Fruit fly (Drosophila melanogaster) whole organism, embryonic: ENCODE results near the gene CG7377.
A peak's percentile ranks its signal among the peaks of the same experiment; 100 is the strongest.

Source experiments
- ATbp ChIP-seq: fragments of 200-800 bp; sonication (Bioruptor generic); optimal IDR thresholded peaks from 2 replicates; lab custom pipeline; 2017; ENCODE audit warnings: missing biosample characterization, mild to moderate bottlenecking, missing genetic modification characterization, missing genetic modification reagents
- CG1024 ChIP-seq: fragments of 200-800 bp; sonication (Bioruptor generic); IDR thresholded peaks from 2 replicates; pipeline ENCODE4 v1.3.6; 2022; ENCODE audit warnings: missing biosample characterization, missing genetic modification characterization
- CG11093 ChIP-seq: fragments of 200-800 bp; sonication (Bioruptor generic); IDR thresholded peaks from 3 replicates; pipeline ENCODE4 v1.3.6; 2022; ENCODE audit warnings: missing biosample characterization, missing genetic modification characterization
- CG11723 ChIP-seq: fragments of 200-800 bp; sonication (Bioruptor generic); optimal IDR thresholded peaks from 2 replicates; lab custom pipeline; 2017; ENCODE audit warnings: missing biosample characterization, mild to moderate bottlenecking, missing genetic modification characterization
- CG12155 ChIP-seq: fragments of 200-800 bp; sonication (Bioruptor generic); optimal IDR thresholded peaks from 3 replicates; lab custom pipeline; 2016; ENCODE audit warnings: missing biosample characterization, missing genetic modification characterization
- CG15011 ChIP-seq: fragments of 200-800 bp; sonication (Bioruptor generic); optimal IDR thresholded peaks from 3 replicates; lab custom pipeline; 2018; ENCODE audit warnings: missing biosample characterization, mild to moderate bottlenecking, missing genetic modification characterization
- CG15601 ChIP-seq: fragments of 200-800 bp; sonication (Bioruptor generic); optimal IDR thresholded peaks from 3 replicates; lab custom pipeline; 2019; ENCODE audit warnings: missing biosample characterization, mild to moderate bottlenecking, missing genetic modification characterization, moderate library complexity
- CG17186 ChIP-seq: fragments of 200-800 bp; sonication (Bioruptor generic); optimal IDR thresholded peaks from 3 replicates; lab custom pipeline; 2017; ENCODE audit warnings: missing biosample characterization, missing genetic modification reagents, missing genetic modification characterization
- CG17359 ChIP-seq: fragments of 200-800 bp; sonication (Bioruptor generic); optimal IDR thresholded peaks from 3 replicates; lab custom pipeline; 2018; ENCODE audit warnings: missing biosample characterization, mild to moderate bottlenecking, missing genetic modification characterization, moderate library complexity
- CG2202 ChIP-seq: fragments of 200-800 bp; sonication (Bioruptor generic); optimal IDR thresholded peaks from 2 replicates; lab custom pipeline; 2018; ENCODE audit warnings: missing biosample characterization, mild to moderate bottlenecking, missing genetic modification characterization
- CG3407 ChIP-seq: fragments of 200-800 bp; sonication (Bioruptor generic); optimal IDR thresholded peaks from 2 replicates; lab custom pipeline; 2018; ENCODE audit warnings: missing biosample characterization, mild to moderate bottlenecking, missing genetic modification characterization
- CG3726 ChIP-seq: fragments of 200-800 bp; sonication (Bioruptor generic); IDR thresholded peaks from 3 replicates; pipeline ENCODE4, ENCODE4 v1.3.6; 2022; ENCODE audit warnings: missing biosample characterization, missing genetic modification characterization
- CG3995 ChIP-seq: fragments of 200-800 bp; sonication (Bioruptor generic); optimal IDR thresholded peaks from 3 replicates; lab custom pipeline; 2016; ENCODE audit warnings: missing biosample characterization, missing genetic modification characterization
- CG42726 ChIP-seq: fragments of 200-800 bp; sonication (Bioruptor generic); IDR thresholded peaks from 2 replicates; pipeline ENCODE4 v1.3.6; 2022; ENCODE audit warnings: missing biosample characterization, missing genetic modification characterization; ENCODE audit not compliant: partially characterized antibody
- CG4328 ChIP-seq: fragments of 200-800 bp; sonication (Bioruptor generic); optimal IDR thresholded peaks from 3 replicates; lab custom pipeline; 2017; ENCODE audit warnings: missing biosample characterization, missing genetic modification reagents, missing genetic modification characterization
- CG6654 ChIP-seq: fragments of 200-800 bp; sonication (Bioruptor generic); optimal IDR thresholded peaks from 2 replicates; lab custom pipeline; 2017; ENCODE audit warnings: missing biosample characterization, mild to moderate bottlenecking, missing genetic modification characterization
- CG6683 ChIP-seq: fragments of 200-800 bp; sonication (Bioruptor generic); optimal IDR thresholded peaks from 2 replicates; lab custom pipeline; 2017; ENCODE audit warnings: missing biosample characterization, mild to moderate bottlenecking, missing genetic modification characterization, missing genetic modification reagents
- CG6765 ChIP-seq: fragments of 200-800 bp; sonication (Bioruptor generic); optimal IDR thresholded peaks from 3 replicates; lab custom pipeline; 2017; ENCODE audit warnings: missing biosample characterization, mild to moderate bottlenecking, missing genetic modification characterization
- CG6813 ChIP-seq: fragments of 200-800 bp; sonication (Bioruptor generic); optimal IDR thresholded peaks from 2 replicates; lab custom pipeline; 2017; ENCODE audit warnings: missing biosample characterization, missing genetic modification characterization, mild to moderate bottlenecking, moderate library complexity, missing genetic modification reagents
- CG8089 ChIP-seq: fragments of 200-800 bp; sonication (Bioruptor generic); optimal IDR thresholded peaks from 3 replicates; lab custom pipeline; 2016; ENCODE audit warnings: missing biosample characterization, missing genetic modification characterization
- CHES-1-like ChIP-seq: fragments of 200-800 bp; sonication (Bioruptor generic); optimal IDR thresholded peaks from 2 replicates; lab custom pipeline; 2016; ENCODE audit warnings: missing biosample characterization, missing genetic modification characterization
- Camta ChIP-seq: fragments of 200-800 bp; sonication (Bioruptor generic); optimal IDR thresholded peaks from 2 replicates; lab custom pipeline; 2016; ENCODE audit warnings: missing biosample characterization, missing genetic modification characterization
- Dek ChIP-seq: fragments of 200-800 bp; sonication (Bioruptor generic); optimal IDR thresholded peaks from 3 replicates; lab custom pipeline; 2019; ENCODE audit warnings: missing biosample characterization, mild to moderate bottlenecking, missing genetic modification characterization, moderate library complexity
- Dll ChIP-seq: fragments of 200-800 bp; sonication (Bioruptor generic); IDR thresholded peaks from 4 replicates; pipeline ENCODE4 v1.3.6; 2022; ENCODE audit warnings: missing biosample characterization, missing genetic modification characterization; ENCODE audit not compliant: partially characterized antibody
- Doc2 ChIP-seq: fragments of 200-800 bp; sonication (Bioruptor generic); IDR thresholded peaks from 2 replicates; pipeline ENCODE4 v1.3.6; 2022; ENCODE audit warnings: missing biosample characterization, missing genetic modification characterization
- HmgD ChIP-seq: fragments of 200-800 bp; sonication (Bioruptor generic); optimal IDR thresholded peaks from 3 replicates; lab custom pipeline; 2016; ENCODE audit warnings: missing biosample characterization, missing genetic modification characterization
- Hmr ChIP-seq: fragments of 200-800 bp; sonication (Bioruptor generic); optimal IDR thresholded peaks from 3 replicates; lab custom pipeline; 2017; ENCODE audit warnings: mild to moderate bottlenecking, missing biosample characterization, missing genetic modification reagents, missing genetic modification characterization
- Hr51 ChIP-seq, 2 experiments: fragments of 200-800 bp; sonication (Bioruptor generic); optimal IDR thresholded peaks; 2 replicates in 1 of 2; 3 replicates in 1 of 2; lab custom pipeline; 2016 to 2018; ENCODE audit warnings: missing biosample characterization in 2 of 2, missing genetic modification characterization in 2 of 2, mild to moderate bottlenecking in 1 of 2, moderate library complexity in 1 of 2
- Oli ChIP-seq: fragments of 200-800 bp; sonication (Bioruptor generic); optimal IDR thresholded peaks from 2 replicates; lab custom pipeline; 2018; ENCODE audit warnings: missing biosample characterization, mild to moderate bottlenecking, missing genetic modification characterization, moderate library complexity
- Usf ChIP-seq: fragments of 200-800 bp; sonication (Bioruptor generic); optimal IDR thresholded peaks from 2 replicates; lab custom pipeline; 2017; ENCODE audit warnings: missing genotype, missing biosample characterization, missing genetic modification characterization
- abd-A ChIP-seq: fragments of 200-800 bp; sonication (Bioruptor generic); optimal IDR thresholded peaks from 3 replicates; lab custom pipeline; 2019; ENCODE audit warnings: missing biosample characterization, mild to moderate bottlenecking, missing genetic modification characterization, moderate library complexity
- ac ChIP-seq: fragments of 200-800 bp; sonication (Bioruptor generic); optimal IDR thresholded peaks from 3 replicates; lab custom pipeline; 2017; ENCODE audit warnings: missing biosample characterization, mild to moderate bottlenecking, missing genetic modification characterization
- ato ChIP-seq: fragments of 200-800 bp; sonication (Bioruptor generic); IDR thresholded peaks from 2 replicates; pipeline ENCODE4 v1.3.6; 2022; ENCODE audit warnings: missing biosample characterization, missing genetic modification characterization; ENCODE audit not compliant: partially characterized antibody
- az2 ChIP-seq: fragments of 200-800 bp; sonication (Bioruptor generic); optimal IDR thresholded peaks from 3 replicates; lab custom pipeline; 2016; ENCODE audit warnings: missing biosample characterization, missing genetic modification characterization
- crc ChIP-seq: fragments of 200-800 bp; sonication (Bioruptor generic); optimal IDR thresholded peaks from 2 replicates; lab custom pipeline; 2016; ENCODE audit warnings: missing biosample characterization, missing genetic modification characterization
- dpn ChIP-seq, 2 experiments: fragments of 200-800 bp; sonication (Bioruptor generic); optimal IDR thresholded peaks; 3 replicates each; lab custom pipeline; 2016; ENCODE audit warnings: missing biosample characterization in 2 of 2, missing genetic modification characterization in 2 of 2
- fd64A ChIP-seq: fragments of 200-800 bp; sonication (Bioruptor generic); optimal IDR thresholded peaks from 3 replicates; lab custom pipeline; 2018; ENCODE audit warnings: missing biosample characterization, mild to moderate bottlenecking, missing genetic modification characterization
- gsb-n ChIP-seq: fragments of 200-800 bp; sonication (Bioruptor generic); optimal IDR thresholded peaks from 3 replicates; lab custom pipeline; 2018; ENCODE audit warnings: missing biosample characterization, mild to moderate bottlenecking, missing genetic modification characterization
- h ChIP-seq: fragments of >200 bp; optimal IDR thresholded peaks from 2 replicates; lab custom pipeline; 2017
- nau ChIP-seq: fragments of 200-800 bp; sonication (Bioruptor generic); optimal IDR thresholded peaks from 3 replicates; lab custom pipeline; 2017; ENCODE audit warnings: missing biosample characterization, mild to moderate bottlenecking, missing genetic modification characterization, missing genetic modification reagents
- pan ChIP-seq, 4 experiments: fragments of >200 bp in 3 of 4; fragments of 200-800 bp in 1 of 4; sonication (Bioruptor generic) in 1 of 4; optimal IDR thresholded peaks in 3 of 4; IDR thresholded peaks in 1 of 4; 2 replicates each; pipeline versions ENCODE4 v1.3.6 to Lab custom; 2017 to 2022; ENCODE audit warnings: missing biosample characterization in 2 of 4, missing genetic modification characterization in 2 of 4, mixed read lengths in 1 of 4
- peb ChIP-seq: fragments of 200-800 bp; sonication (Bioruptor generic); IDR thresholded peaks from 2 replicates; pipeline ENCODE4 v1.3.6; 2022; ENCODE audit warnings: missing biosample characterization, missing genetic modification characterization
- pfk ChIP-seq: fragments of 200-800 bp; sonication (Bioruptor generic); optimal IDR thresholded peaks from 2 replicates; lab custom pipeline; 2018; ENCODE audit warnings: missing biosample characterization, mild to moderate bottlenecking, missing genetic modification characterization, moderate library complexity
- rib ChIP-seq: fragments of 200-800 bp; sonication (Bioruptor generic); IDR thresholded peaks from 2 replicates; pipeline ENCODE4 v1.3.6; 2022; ENCODE audit warnings: missing biosample characterization, missing genetic modification characterization
- scrt ChIP-seq: fragments of 200-800 bp; sonication (Bioruptor generic); optimal IDR thresholded peaks from 2 replicates; lab custom pipeline; 2018; ENCODE audit warnings: missing biosample characterization, mild to moderate bottlenecking, missing genetic modification characterization, moderate library complexity
- sens ChIP-seq: fragments of 200-800 bp; sonication (Bioruptor generic); peaks from one replicate; lab custom pipeline; 2016; ENCODE audit warnings: missing biosample characterization, missing genetic modification characterization
- vnd ChIP-seq: fragments of 200-800 bp; sonication (Bioruptor generic); IDR thresholded peaks from 3 replicates; pipeline ENCODE4 v1.3.6; 2022; ENCODE audit warnings: missing biosample characterization, missing genetic modification characterization; ENCODE audit not compliant: partially characterized antibody
- wek ChIP-seq: fragments of 200-800 bp; sonication (Bioruptor generic); optimal IDR thresholded peaks from 3 replicates; lab custom pipeline; 2018; ENCODE audit warnings: missing biosample characterization, mild to moderate bottlenecking, missing genetic modification characterization, moderate library complexity
- z ChIP-seq: fragments of 200-800 bp; sonication (Bioruptor generic); IDR thresholded peaks from 3 replicates; pipeline ENCODE4 v1.3.6; 2022; ENCODE audit warnings: missing biosample characterization, missing genetic modification characterization
- zen2 ChIP-seq: fragments of 200-800 bp; sonication (Bioruptor generic); IDR thresholded peaks from 3 replicates; pipeline ENCODE4 v1.3.6; 2022; ENCODE audit warnings: missing biosample characterization, missing genetic modification characterization; ENCODE audit not compliant: partially characterized antibody

The CG7377 gene

dm6 chr3L:11551949-11552348 is 37.5 kb upstream of the CG7377 start (continued):
- TF ChIP-seq CG4328 (GFP tag; lab: Kevin White, UChicago) (no peak), peb (GFP tag; lab: Robert Waterston, UW) (no peak), CG6683 (no peak), Usf (GFP tag; lab: Kevin White, UChicago) (no peak), CG42726 (GFP tag; lab: Robert Waterston, UW) (no peak), scrt (GFP tag; lab: Kevin White, UChicago) (no peak), ac (GFP tag; lab: Kevin White, UChicago) (peak; percentile 46), Doc2 (no peak), vnd (GFP tag; lab: Robert Waterston, UW) (0 out of 3 replicates have a peak, but pooled peaks have one; percentile 19), Camta (no peak), HmgD (GFP tag; lab: Kevin White, UChicago) (no peak), CG1024 (no peak), zen2 (no peak), Hr51 (GFP tag; optimal IDR thresholded peaks at IDR 0.05; lab: Kevin White, UChicago) (peak in 1 of 2 experiments; percentile 20), CG8089 (GFP tag; lab: Kevin White, UChicago) (no peak), nau (GFP tag; lab: Kevin White, UChicago) (no peak), CG3995 (GFP tag; lab: Kevin White, UChicago) (no peak), ato (GFP tag; lab: Robert Waterston, UW) (no peak), z (no peak), ATbp (GFP tag; lab: Kevin White, UChicago) (peak; percentile 41), abd-A (tag; lab: Kevin White, UChicago) (no peak), pfk (GFP tag; lab: Kevin White, UChicago) (no peak), CG6765 (GFP tag; lab: Kevin White, UChicago) (no peak), CG11093 (GFP tag; lab: Robert Waterston, UW) (no peak), gsb-n (tag; lab: Kevin White, UChicago) (peak; percentile 34), pan (optimal IDR thresholded peaks at IDR 0.05; lab: Kevin White, UChicago) (no peak), pan (GFP tag; optimal IDR thresholded peaks at IDR 0.05 in 1 of 2, IDR thresholded peaks at IDR 0.05 in 1 of 2) (peak in 1 of 2 experiments; percentile 25), CG15011 (no peak), CG15601 (tag; lab: Kevin White, UChicago) (peak; percentile 40), Hmr (GFP tag; lab: Kevin White, UChicago) (no peak), CG11723 (GFP tag; lab: Kevin White, UChicago) (no peak), Oli (tag; lab: Kevin White, UChicago) (peak; percentile 23), CG3726 (GFP tag; lab: Robert Waterston, UW) (no peak), CHES-1-like (GFP tag; lab: Kevin White, UChicago) (peak; percentile 4), rib (GFP tag; lab: Robert Waterston, UW) (no peak), CG12155 (no peak), h (lab: Kevin White, UChicago) (no peak), CG2202 (tag; lab: Kevin White, UChicago) (peak; percentile 41), Dll (GFP tag; lab: Robert Waterston, UW) (no peak), CG6654 (GFP tag; lab: Kevin White, UChicago) (no peak), crc (GFP tag; lab: Kevin White, UChicago) (no peak), sens (peak; percentile 87), CG6813 (GFP tag; lab: Kevin White, UChicago) (no peak), CG3407 (peak; percentile 3), wek (GFP tag; lab: Kevin White, UChicago) (no peak), fd64A (GFP tag; lab: Kevin White, UChicago) (no peak), az2 (peak; percentile 12), CG17186 (GFP tag; lab: Kevin White, UChicago) (no peak), Dek (tag; lab: Kevin White, UChicago) (peak; percentile 5), dpn (GFP tag; optimal IDR thresholded peaks at IDR 0.05; lab: Kevin White, UChicago) (peak; percentile 19 to 37), CG17359 (peak; percentile 50)
